Worm (Caenorhabditis elegans): ENCODE results near the gene Y97E10AR.8.

DNA sequence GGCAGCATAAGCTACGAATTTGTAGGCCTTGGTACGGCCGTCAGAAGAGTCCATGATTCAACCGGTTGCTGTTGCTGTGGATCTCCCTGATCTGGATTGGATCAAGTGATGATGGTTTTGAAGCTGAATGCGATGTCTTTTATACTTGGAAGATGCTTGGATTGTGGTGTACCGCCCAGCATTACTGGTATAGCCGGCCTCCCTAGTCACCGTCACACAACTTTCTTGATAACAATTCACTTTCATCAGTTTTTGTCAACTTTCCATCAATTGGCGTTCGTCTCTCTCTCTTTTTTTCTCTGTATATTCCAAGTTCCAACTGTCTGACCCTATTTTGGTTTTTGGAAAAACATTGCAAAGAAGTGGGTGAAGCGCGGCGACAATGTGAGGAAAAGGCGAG, 45.7 kb downstream of the Y97E10AR.8 start, which contains the start of gene col-43:
- no peak for TF ChIP-seq ets-7 (tag; optimal IDR thresholded peaks at IDR 0.05)
- TF ChIP-seq ama-1 (optimal IDR thresholded peaks at IDR 0.05) = no peak
- TF ChIP-seq scrt-1 (GFP tag; IDR thresholded peaks at IDR 0.05) = no peak
- TF ChIP-seq tbx-37 (GFP tag; conservative IDR thresholded peaks at IDR 0.05) = no peak
- TF ChIP-seq pes-1 (GFP tag; IDR thresholded peaks at IDR 0.05) = no peak
- TF ChIP-seq aly-1 (tag; optimal IDR thresholded peaks at IDR 0.05) = no peak
- TF ChIP-seq flt-1 (GFP tag; IDR thresholded peaks at IDR 0.05) = no peak
- no peak for TF ChIP-seq sea-1 (GFP tag; conservative IDR thresholded peaks at IDR 0.05)
- no peak for TF ChIP-seq ceh-13 (GFP tag; optimal IDR thresholded peaks at IDR 0.05)
- no peak for TF ChIP-seq hmg-4 (GFP tag; optimal IDR thresholded peaks at IDR 0.05)
- TF ChIP-seq ceh-36 (tag; optimal IDR thresholded peaks at IDR 0.05) = no peak
- no peak for TF ChIP-seq B0310.2 (tag; optimal IDR thresholded peaks at IDR 0.05)
